Fruit fly (Drosophila melanogaster) whole organism, prepupa: Measurements from ENCODE around the gene CG44838.

Source experiments
- Blimp-1 ChIP-seq: fragments of 200-800 bp; sonication (Bioruptor generic); optimal IDR thresholded peaks from 3 replicates; lab custom pipeline; 2017; ENCODE audit warnings: missing biosample characterization, missing genetic modification characterization, mild to moderate bottlenecking, moderate library complexity, missing genetic modification reagents
- CG10631 ChIP-seq: fragments of 200-800 bp; sonication (Bioruptor generic); optimal IDR thresholded peaks from 2 replicates; lab custom pipeline; 2016; ENCODE audit warnings: missing biosample characterization, missing genetic modification characterization
- CG10669 ChIP-seq: fragments of 200-800 bp; sonication (Bioruptor generic); optimal IDR thresholded peaks from 3 replicates; lab custom pipeline; 2018; ENCODE audit warnings: missing biosample characterization, mild to moderate bottlenecking, missing genetic modification characterization, moderate library complexity
- CG11902 ChIP-seq: fragments of 200-800 bp; sonication (Bioruptor generic); optimal IDR thresholded peaks from 3 replicates; lab custom pipeline; 2016; ENCODE audit warnings: missing biosample characterization, missing genetic modification characterization
- CG15336 ChIP-seq: fragments of 200-800 bp; sonication (Bioruptor generic); IDR thresholded peaks from 2 replicates; pipeline ENCODE4 v1.3.6; 2022; ENCODE audit warnings: missing biosample characterization, missing genetic modification characterization
- CG1621 ChIP-seq: fragments of 200-800 bp; sonication (Bioruptor generic); optimal IDR thresholded peaks from 3 replicates; lab custom pipeline; 2018; ENCODE audit warnings: missing biosample characterization, mild to moderate bottlenecking, missing genetic modification characterization
- CG16779 ChIP-seq: fragments of 200-800 bp; sonication (Bioruptor generic); optimal IDR thresholded peaks from 3 replicates; lab custom pipeline; 2017; ENCODE audit warnings: missing biosample characterization, mild to moderate bottlenecking, missing genetic modification characterization
- CG31627 ChIP-seq: fragments of 200-800 bp; sonication (Bioruptor generic); optimal IDR thresholded peaks from 3 replicates; lab custom pipeline; 2016; ENCODE audit warnings: missing biosample characterization, missing genetic modification characterization
- CG32006 ChIP-seq: fragments of 200-800 bp; sonication (Bioruptor generic); optimal IDR thresholded peaks from 3 replicates; lab custom pipeline; 2017; ENCODE audit warnings: missing biosample characterization, mild to moderate bottlenecking, missing genetic modification characterization
- CG4318 ChIP-seq: fragments of 200-800 bp; sonication (Bioruptor generic); optimal IDR thresholded peaks from 3 replicates; lab custom pipeline; 2017; ENCODE audit warnings: missing biosample characterization, mild to moderate bottlenecking, missing genetic modification characterization
- CG6276 ChIP-seq: fragments of 200-800 bp; sonication (Bioruptor generic); optimal IDR thresholded peaks from 2 replicates; lab custom pipeline; 2017; ENCODE audit warnings: missing biosample characterization, mild to moderate bottlenecking, missing genetic modification characterization
- CG6792 ChIP-seq: fragments of 200-800 bp; sonication (Bioruptor generic); optimal IDR thresholded peaks from 3 replicates; lab custom pipeline; 2016; ENCODE audit warnings: missing biosample characterization, missing genetic modification characterization
- CG6808 ChIP-seq: fragments of 200-800 bp; sonication (Bioruptor generic); optimal IDR thresholded peaks from 3 replicates; lab custom pipeline; 2017; ENCODE audit warnings: missing biosample characterization, missing genetic modification characterization, mild to moderate bottlenecking, moderate library complexity, missing genetic modification reagents
- CG7368 ChIP-seq: fragments of 200-800 bp; sonication (Bioruptor generic); optimal IDR thresholded peaks from 3 replicates; lab custom pipeline; 2016; ENCODE audit warnings: missing biosample characterization, missing genetic modification characterization
- CG8319 ChIP-seq: fragments of 200-800 bp; sonication (Bioruptor generic); optimal IDR thresholded peaks from 3 replicates; lab custom pipeline; 2016; ENCODE audit warnings: missing biosample characterization, missing genetic modification characterization
- CG8632 ChIP-seq: fragments of 200-800 bp; sonication (Bioruptor generic); optimal IDR thresholded peaks from 3 replicates; lab custom pipeline; 2016; ENCODE audit warnings: missing biosample characterization, missing genetic modification characterization
- Eip75B ChIP-seq: fragments of 200-800 bp; sonication (Bioruptor generic); optimal IDR thresholded peaks from 3 replicates; lab custom pipeline; 2016; ENCODE audit warnings: missing biosample characterization, missing genetic modification characterization
- Eip78C ChIP-seq: fragments of 200-800 bp; sonication (Bioruptor generic); peaks from one replicate; lab custom pipeline; 2016; ENCODE audit warnings: missing biosample characterization, missing genetic modification characterization
- Ets96B ChIP-seq: fragments of 200-800 bp; optimal IDR thresholded peaks from 2 replicates; lab custom pipeline; 2019; ENCODE audit warnings: missing biosample characterization, mild to moderate bottlenecking, missing genetic modification characterization, moderate library complexity
- Gug ChIP-seq: fragments of 200-800 bp; sonication (Bioruptor generic); IDR thresholded peaks from 2 replicates; pipeline ENCODE4 v1.3.6; 2022; ENCODE audit warnings: missing biosample characterization, missing genetic modification characterization
- Hr38 ChIP-seq: sonication (Bioruptor generic); optimal IDR thresholded peaks from 2 replicates; lab custom pipeline; 2016; ENCODE audit warnings: missing biosample characterization, missing genetic modification characterization
- Met ChIP-seq: fragments of 200-800 bp; sonication (Bioruptor generic); optimal IDR thresholded peaks from 3 replicates; lab custom pipeline; 2016; ENCODE audit warnings: missing biosample characterization, missing genetic modification characterization
- OdsH ChIP-seq: fragments of 200-800 bp; sonication (Bioruptor generic); optimal IDR thresholded peaks from 3 replicates; lab custom pipeline; 2016; ENCODE audit warnings: missing biosample characterization, missing genetic modification characterization
- Smox ChIP-seq: fragments of 200-800 bp; sonication (Bioruptor generic); optimal IDR thresholded peaks from 3 replicates; lab custom pipeline; 2016; ENCODE audit warnings: missing biosample characterization, missing genetic modification characterization
- Sox102F ChIP-seq: fragments of 200-800 bp; sonication (Bioruptor generic); optimal IDR thresholded peaks from 2 replicates; lab custom pipeline; 2016; ENCODE audit warnings: missing biosample characterization, mild to moderate bottlenecking, missing genetic modification characterization
- Sox14 ChIP-seq: fragments of 200-800 bp; sonication (Bioruptor generic); optimal IDR thresholded peaks from 3 replicates; lab custom pipeline; 2016; ENCODE audit warnings: missing biosample characterization, missing genetic modification characterization
- Sox15 ChIP-seq: fragments of 200-800 bp; sonication (Bioruptor generic); optimal IDR thresholded peaks from 3 replicates; lab custom pipeline; 2016; ENCODE audit warnings: missing biosample characterization, missing genetic modification characterization
- achi ChIP-seq: fragments of 200-800 bp; sonication (Bioruptor generic); optimal IDR thresholded peaks from 3 replicates; lab custom pipeline; 2016; ENCODE audit warnings: missing biosample characterization, missing genetic modification characterization
- cyc ChIP-seq: fragments of 200-800 bp; sonication (Bioruptor generic); optimal IDR thresholded peaks from 3 replicates; lab custom pipeline; 2016; ENCODE audit warnings: missing biosample characterization, missing genetic modification characterization
- dac ChIP-seq: fragments of 200-800 bp; sonication (Bioruptor generic); optimal IDR thresholded peaks from 2 replicates; lab custom pipeline; 2017; ENCODE audit warnings: missing biosample characterization, mild to moderate bottlenecking, missing genetic modification characterization
- esn ChIP-seq: fragments of 200-800 bp; sonication (Bioruptor generic); optimal IDR thresholded peaks from 2 replicates; lab custom pipeline; 2016; ENCODE audit warnings: missing biosample characterization, mild to moderate bottlenecking, missing genetic modification characterization, moderate library complexity
- fd59A ChIP-seq: fragments of 200-800 bp; sonication (Bioruptor generic); optimal IDR thresholded peaks from 2 replicates; lab custom pipeline; 2017; ENCODE audit warnings: missing biosample characterization, mild to moderate bottlenecking, missing genetic modification characterization, missing genetic modification reagents
- lz ChIP-seq: fragments of 200-800 bp; sonication (Bioruptor generic); optimal IDR thresholded peaks from 3 replicates; lab custom pipeline; 2016; ENCODE audit warnings: missing biosample characterization, missing genetic modification characterization
- net ChIP-seq: fragments of 200-800 bp; sonication (Bioruptor generic); optimal IDR thresholded peaks from 3 replicates; lab custom pipeline; 2016; ENCODE audit warnings: missing biosample characterization, missing genetic modification characterization
- pdm3 ChIP-seq: fragments of 200-800 bp; sonication (Bioruptor generic); optimal IDR thresholded peaks from 3 replicates; lab custom pipeline; 2016; ENCODE audit warnings: missing biosample characterization, missing genetic modification characterization
- salr ChIP-seq, 2 experiments: fragments of 200-800 bp; sonication (Bioruptor generic); optimal IDR thresholded peaks; 3 replicates each; lab custom pipeline; 2016 to 2018; ENCODE audit warnings: missing biosample characterization in 2 of 2, missing genetic modification characterization in 2 of 2, mild to moderate bottlenecking in 1 of 2
- spab ChIP-seq: fragments of 200-800 bp; sonication (Bioruptor generic); optimal IDR thresholded peaks from 2 replicates; lab custom pipeline; 2017; ENCODE audit warnings: missing biosample characterization, mild to moderate bottlenecking, missing genetic modification characterization, missing genetic modification reagents
- ss ChIP-seq, 2 experiments: fragments of 200-800 bp; sonication (Bioruptor generic); optimal IDR thresholded peaks; 2 replicates in 1 of 2; 3 replicates in 1 of 2; lab custom pipeline; 2017 to 2018; ENCODE audit warnings: mild to moderate bottlenecking in 2 of 2, missing biosample characterization in 2 of 2, missing genetic modification characterization in 2 of 2, moderate library complexity in 1 of 2
- svp ChIP-seq: fragments of 200-800 bp; sonication (Bioruptor generic); peaks from one replicate; lab custom pipeline; 2016; ENCODE audit warnings: missing biosample characterization, missing genetic modification characterization
- topi ChIP-seq: fragments of 200-800 bp; sonication (Bioruptor generic); optimal IDR thresholded peaks from 3 replicates; lab custom pipeline; 2016; ENCODE audit warnings: missing biosample characterization, missing genetic modification characterization
- vri ChIP-seq: fragments of 200-800 bp; sonication (Bioruptor generic); optimal IDR thresholded peaks from 3 replicates; lab custom pipeline; 2016; ENCODE audit warnings: missing biosample characterization, mild to moderate bottlenecking, missing genetic modification characterization

The CG44838 gene

dm6 chr3L:9420054-9420818, 40.6 kb upstream of the CG44838 start (continued):
- TF ChIP-seq CG8319 (peak; percentile 97), CG8632 (GFP tag; lab: Kevin White, UChicago) (peak; percentile 97), CG6808 (GFP tag; lab: Kevin White, UChicago) (peak; percentile 93), CG7368 (GFP tag; lab: Kevin White, UChicago) (peak; percentile 96), svp (GFP tag; lab: Kevin White, UChicago) (peak; percentile 99), Hr38 (no peak), Eip75B (GFP tag; lab: Kevin White, UChicago) (peak; percentile 99), Eip78C (peak; percentile 99), net (GFP tag; lab: Kevin White, UChicago) (peak; percentile 97), CG10631 (peak; percentile 94), lz (GFP tag; lab: Kevin White, UChicago) (peak; percentile 98), topi (GFP tag; lab: Kevin White, UChicago) (peak; percentile 98), CG4318 (GFP tag; lab: Kevin White, UChicago) (peak; percentile 88), Smox (GFP tag; lab: Kevin White, UChicago) (peak; percentile 98), Sox15 (GFP tag; lab: Kevin White, UChicago) (peak; percentile 92), esn (GFP tag; lab: Kevin White, UChicago) (peak; percentile 99), vri (peak; percentile 89), cyc (GFP tag; lab: Kevin White, UChicago) (peak; percentile 97), CG32006 (GFP tag; lab: Kevin White, UChicago) (peak; percentile 95), CG15336 (GFP tag; lab: Robert Waterston, UW) (peak; percentile 98)

- no peak for TF ChIP-seq CG6792
- no peak for TF ChIP-seq OdsH (GFP tag; lab: Kevin White, UChicago)
- no peak for TF ChIP-seq fd59A
- TF ChIP-seq Gug (GFP tag; lab: Robert Waterston, UW): no peak
- TF ChIP-seq Met: no peak
- TF ChIP-seq salr (GFP tag; optimal IDR thresholded peaks at IDR 0.05; lab: Kevin White, UChicago): no peak
- TF ChIP-seq pdm3 (GFP tag; lab: Kevin White, UChicago): no peak
Observed at dm6 chr3L:9420819-9421130, 40.1 kb upstream of the CG44838 start.

dm6 chr3L:9421621-9422020, 39.2 kb upstream of the CG44838 start:
- TF ChIP-seq CG16779 (tag; lab: Kevin White, UChicago) (no peak), ss (GFP tag; optimal IDR thresholded peaks at IDR 0.05; lab: Kevin White, UChicago) (peak in 1 of 2 experiments; percentile 52)

dm6 chr3L:9422135-9422534, 38.7 kb upstream of the CG44838 start:
- TF ChIP-seq Eip78C: peak; percentile 8
- no peak for TF ChIP-seq spab (GFP tag; lab: Kevin White, UChicago)

- TF ChIP-seq topi (GFP tag; lab: Kevin White, UChicago): peak; percentile 99
- TF ChIP-seq Eip78C: peak; percentile 100
- TF ChIP-seq Sox102F (GFP tag; lab: Kevin White, UChicago): peak; percentile 100
- peak; percentile 99 for TF ChIP-seq Met
- peak; percentile 97 for TF ChIP-seq CG1621 (tag; lab: Kevin White, UChicago)
- peak; percentile 98 for TF ChIP-seq CG6276
- TF ChIP-seq Sox14 (GFP tag; lab: Kevin White, UChicago): peak; percentile 99
- TF ChIP-seq Ets96B (tag; lab: Kevin White, UChicago): peak; percentile 98
- TF ChIP-seq pdm3 (GFP tag; lab: Kevin White, UChicago): peak; percentile 99
- peak; percentile 99 for TF ChIP-seq CG31627 (GFP tag; lab: Kevin White, UChicago)
- peak; percentile 98 for TF ChIP-seq CG10669
- peak; percentile 99 for TF ChIP-seq CG32006 (GFP tag; lab: Kevin White, UChicago)
- TF ChIP-seq Hr38: peak; percentile 21
- peak; percentile 98 for TF ChIP-seq CG11902
- peak; percentile 98 for TF ChIP-seq achi (GFP tag; lab: Kevin White, UChicago)
- TF ChIP-seq Blimp-1 (GFP tag; lab: Kevin White, UChicago): peak; percentile 96
- TF ChIP-seq dac: peak; percentile 93
- peak; percentile 98 for TF ChIP-seq CG16779 (tag; lab: Kevin White, UChicago)
- TF ChIP-seq Eip75B (GFP tag; lab: Kevin White, UChicago): peak; percentile 99
- TF ChIP-seq Sox15 (GFP tag; lab: Kevin White, UChicago): peak; percentile 98
- TF ChIP-seq cyc (GFP tag; lab: Kevin White, UChicago): peak; percentile 99
Observed at dm6 chr3L:9422636-9423419, 38.0 kb upstream of the CG44838 start, which contains the start of gene aay. TSS of gene aay (plus strand) at chr3L:9423253.
